Fruit fly (Drosophila melanogaster) whole organism, embryonic: ENCODE measurements around the gene Desi.
A peak's percentile ranks its signal among the peaks of the same experiment; 100 is the strongest.

Experiments used
- Ada2b ChIP-seq: fragments of 200-800 bp; sonication (Bioruptor generic); IDR thresholded peaks from 2 replicates; pipeline ENCODE4 v1.3.6; 2022; ENCODE audit warnings: missing biosample characterization, missing genetic modification characterization
- Atf6 ChIP-seq: fragments of 200-800 bp; sonication (Bioruptor generic); IDR thresholded peaks from 2 replicates; pipeline ENCODE4 v1.3.6; 2022; ENCODE audit warnings: missing biosample characterization, missing genetic modification characterization
- CG10366 ChIP-seq: fragments of 200-800 bp; sonication (Bioruptor generic); IDR thresholded peaks from 2 replicates; pipeline ENCODE4 v1.3.6; 2022; ENCODE audit warnings: missing biosample characterization, missing genetic modification characterization
- CG10959 ChIP-seq: fragments of 200-800 bp; sonication (Bioruptor generic); IDR thresholded peaks from 2 replicates; pipeline ENCODE4 v1.3.6; 2022; ENCODE audit warnings: missing biosample characterization, missing genetic modification characterization
- CG1233 ChIP-seq: fragments of 200-800 bp; sonication (Bioruptor generic); optimal IDR thresholded peaks from 4 replicates; lab custom pipeline; 2018; ENCODE audit warnings: missing biosample characterization, mild to moderate bottlenecking, missing genetic modification characterization
- CG12942 ChIP-seq: fragments of 200-800 bp; sonication (Bioruptor generic); optimal IDR thresholded peaks from 3 replicates; lab custom pipeline; 2016; ENCODE audit warnings: missing biosample characterization, missing genetic modification characterization
- CG1529 ChIP-seq: fragments of 200-800 bp; sonication (Bioruptor generic); optimal IDR thresholded peaks from 3 replicates; lab custom pipeline; 2018; ENCODE audit warnings: missing biosample characterization, missing genetic modification characterization
- CG15514 ChIP-seq: fragments of 200-800 bp; sonication (Bioruptor generic); optimal IDR thresholded peaks from 3 replicates; lab custom pipeline; 2017; ENCODE audit warnings: missing biosample characterization, missing genetic modification characterization, mild to moderate bottlenecking, moderate library complexity, missing genetic modification reagents
- CG1603 ChIP-seq: fragments of 200-800 bp; sonication (Bioruptor generic); optimal IDR thresholded peaks from 2 replicates; lab custom pipeline; 2019; ENCODE audit warnings: missing biosample characterization, mild to moderate bottlenecking, missing genetic modification characterization, moderate library complexity
- CG17612 ChIP-seq: fragments of 200-800 bp; sonication (Bioruptor generic); IDR thresholded peaks from 2 replicates; pipeline ENCODE4 v1.3.6; 2022; ENCODE audit warnings: missing biosample characterization, missing genetic modification characterization
- CG18764 ChIP-seq: fragments of 200-800 bp; sonication (Bioruptor generic); optimal IDR thresholded peaks from 3 replicates; lab custom pipeline; 2016; ENCODE audit warnings: missing biosample characterization, missing genetic modification characterization
- CG2202 ChIP-seq: fragments of 200-800 bp; sonication (Bioruptor generic); optimal IDR thresholded peaks from 2 replicates; lab custom pipeline; 2018; ENCODE audit warnings: missing biosample characterization, mild to moderate bottlenecking, missing genetic modification characterization
- CG3407 ChIP-seq: fragments of 200-800 bp; sonication (Bioruptor generic); optimal IDR thresholded peaks from 2 replicates; lab custom pipeline; 2018; ENCODE audit warnings: missing biosample characterization, mild to moderate bottlenecking, missing genetic modification characterization
- CG3995 ChIP-seq: fragments of 200-800 bp; sonication (Bioruptor generic); optimal IDR thresholded peaks from 3 replicates; lab custom pipeline; 2016; ENCODE audit warnings: missing biosample characterization, missing genetic modification characterization
- CG8359 ChIP-seq: fragments of 200-800 bp; sonication (Bioruptor generic); optimal IDR thresholded peaks from 2 replicates; lab custom pipeline; 2017; ENCODE audit warnings: missing biosample characterization, mild to moderate bottlenecking, missing genetic modification characterization, borderline replicate concordance
- CG9215 ChIP-seq: fragments of 200-800 bp; sonication (Bioruptor generic); IDR thresholded peaks from 2 replicates; pipeline ENCODE4 v1.3.6; 2022; ENCODE audit warnings: missing biosample characterization, missing genetic modification characterization
- CG9727 ChIP-seq: fragments of 200-800 bp; sonication (Bioruptor generic); optimal IDR thresholded peaks from 3 replicates; lab custom pipeline; 2017; ENCODE audit warnings: missing biosample characterization, mild to moderate bottlenecking, missing genetic modification characterization
- CG9797 ChIP-seq: fragments of 200-800 bp; sonication (Bioruptor generic); optimal IDR thresholded peaks from 3 replicates; lab custom pipeline; 2018; ENCODE audit warnings: missing biosample characterization, mild to moderate bottlenecking, missing genetic modification characterization
- D ChIP-seq, 2 experiments: fragments of 200-800 bp in 1 of 2; fragments of >200 bp in 1 of 2; sonication (Bioruptor generic) in 1 of 2; optimal IDR thresholded peaks; 2 replicates in 1 of 2; 3 replicates in 1 of 2; lab custom pipeline; 2017; ENCODE audit warnings: mild to moderate bottlenecking in 1 of 2, missing biosample characterization in 1 of 2, missing genetic modification characterization in 1 of 2, missing genetic modification reagents in 1 of 2
- Deaf1 ChIP-seq: fragments of 200-800 bp; optimal IDR thresholded peaks from 3 replicates; lab custom pipeline; 2019; ENCODE audit warnings: missing biosample characterization, mild to moderate bottlenecking, missing genetic modification characterization, moderate library complexity
- Dip3 ChIP-seq: fragments of 200-800 bp; sonication (Bioruptor generic); optimal IDR thresholded peaks from 3 replicates; lab custom pipeline; 2016; ENCODE audit warnings: missing biosample characterization, missing genetic modification characterization
- Doc3 ChIP-seq: fragments of 200-800 bp; sonication (Bioruptor generic); IDR thresholded peaks from 3 replicates; pipeline ENCODE4 v1.3.6; 2022; ENCODE audit warnings: missing biosample characterization, missing genetic modification characterization; ENCODE audit not compliant: partially characterized antibody
- Ets65A ChIP-seq: fragments of 200-800 bp; sonication (Bioruptor generic); peaks from one replicate; lab custom pipeline; 2016; ENCODE audit warnings: missing biosample characterization, missing genetic modification characterization
- HmgZ ChIP-seq: fragments of 200-800 bp; sonication (Bioruptor generic); optimal IDR thresholded peaks from 2 replicates; lab custom pipeline; 2018; ENCODE audit warnings: missing biosample characterization, mild to moderate bottlenecking, missing genetic modification characterization
- Hmr ChIP-seq: fragments of 200-800 bp; sonication (Bioruptor generic); optimal IDR thresholded peaks from 3 replicates; lab custom pipeline; 2017; ENCODE audit warnings: mild to moderate bottlenecking, missing biosample characterization, missing genetic modification reagents, missing genetic modification characterization
- Hr78 ChIP-seq, 2 experiments: fragments of 200-800 bp in 1 of 2; fragments of >200 bp in 1 of 2; sonication (Bioruptor generic) in 1 of 2; optimal IDR thresholded peaks; 2 replicates each; lab custom pipeline; 2017 to 2019; ENCODE audit warnings: missing biosample characterization in 2 of 2, missing genetic modification characterization in 2 of 2, mild to moderate bottlenecking in 1 of 2, moderate library complexity in 1 of 2
- Kr ChIP-seq: fragments of 200-800 bp; sonication (Bioruptor generic); optimal IDR thresholded peaks from 2 replicates; lab custom pipeline; 2017; ENCODE audit warnings: missing biosample characterization, mild to moderate bottlenecking, missing genetic modification characterization
- MBD-R2 ChIP-seq: fragments of 200-800 bp; sonication (Bioruptor generic); IDR thresholded peaks from 2 replicates; pipeline ENCODE4 v1.3.6; 2022; ENCODE audit warnings: missing biosample characterization, missing genetic modification characterization
- Mes4 ChIP-seq: fragments of 200-800 bp; sonication (Bioruptor generic); optimal IDR thresholded peaks from 2 replicates; lab custom pipeline; 2016; ENCODE audit warnings: missing biosample characterization, missing genetic modification characterization
- NC2β ChIP-seq: fragments of 200-800 bp; sonication (Bioruptor generic); optimal IDR thresholded peaks from 2 replicates; lab custom pipeline; 2016; ENCODE audit warnings: missing biosample characterization, missing genetic modification characterization
- Ptx1 ChIP-seq: fragments of 200-800 bp; sonication (Bioruptor generic); IDR thresholded peaks from 2 replicates; pipeline ENCODE4 v1.3.6; 2022; ENCODE audit warnings: missing biosample characterization, missing genetic modification characterization
- Rx ChIP-seq: fragments of 200-800 bp; sonication (Bioruptor generic); IDR thresholded peaks from 2 replicates; pipeline ENCODE4 v1.3.6; 2022; ENCODE audit warnings: missing biosample characterization, missing genetic modification characterization
- Sin3A ChIP-seq: fragments of >200 bp; optimal IDR thresholded peaks from 2 replicates; lab custom pipeline; 2018
- Sox100B ChIP-seq: fragments of 200-800 bp; sonication (Bioruptor generic); optimal IDR thresholded peaks from 3 replicates; lab custom pipeline; 2018; ENCODE audit warnings: missing biosample characterization, mild to moderate bottlenecking, missing genetic modification characterization
- TFAM ChIP-seq: fragments of 200-800 bp; sonication (Bioruptor generic); optimal IDR thresholded peaks from 2 replicates; lab custom pipeline; 2017; ENCODE audit warnings: missing biosample characterization, missing genetic modification characterization, inconsistent platforms
- ap ChIP-seq: fragments of 200-800 bp; sonication (Bioruptor generic); IDR thresholded peaks from 2 replicates; pipeline ENCODE4 v1.3.6; 2022; ENCODE audit warnings: missing biosample characterization, missing genetic modification characterization
- bowl ChIP-seq: fragments of 200-800 bp; sonication (Bioruptor generic); IDR thresholded peaks from 2 replicates; pipeline ENCODE4 v1.3.6; 2022; ENCODE audit warnings: missing biosample characterization, missing genetic modification characterization
- caup ChIP-seq: fragments of 200-800 bp; sonication (Bioruptor generic); optimal IDR thresholded peaks from 3 replicates; lab custom pipeline; 2017; ENCODE audit warnings: missing biosample characterization, mild to moderate bottlenecking, missing genetic modification characterization, moderate library complexity; ENCODE audit not compliant: severe bottlenecking
- danr ChIP-seq: fragments of 200-800 bp; sonication (Bioruptor generic); IDR thresholded peaks from 2 replicates; pipeline ENCODE4 v1.3.6; 2022; ENCODE audit warnings: missing biosample characterization, missing genetic modification characterization
- nau ChIP-seq: fragments of 200-800 bp; sonication (Bioruptor generic); optimal IDR thresholded peaks from 3 replicates; lab custom pipeline; 2017; ENCODE audit warnings: missing biosample characterization, mild to moderate bottlenecking, missing genetic modification characterization, missing genetic modification reagents
- odd ChIP-seq: fragments of 200-800 bp; sonication (Bioruptor generic); optimal IDR thresholded peaks from 2 replicates; lab custom pipeline; 2017; ENCODE audit warnings: missing biosample characterization, mild to moderate bottlenecking, missing genetic modification characterization
- pan ChIP-seq, 4 experiments: fragments of >200 bp in 3 of 4; fragments of 200-800 bp in 1 of 4; sonication (Bioruptor generic) in 1 of 4; optimal IDR thresholded peaks in 3 of 4; IDR thresholded peaks in 1 of 4; 2 replicates each; pipeline versions ENCODE4 v1.3.6 to Lab custom; 2017 to 2022; ENCODE audit warnings: missing biosample characterization in 2 of 4, missing genetic modification characterization in 2 of 4, mixed read lengths in 1 of 4
- ranshi ChIP-seq: fragments of 200-800 bp; sonication (Bioruptor generic); IDR thresholded peaks from 2 replicates; pipeline ENCODE4 v1.3.6; 2022; ENCODE audit warnings: missing biosample characterization, missing genetic modification characterization
- shn ChIP-seq: fragments of 200-800 bp; sonication (Bioruptor generic); optimal IDR thresholded peaks from 3 replicates; lab custom pipeline; 2016; ENCODE audit warnings: missing biosample characterization, missing genetic modification characterization
- ssp ChIP-seq: fragments of 200-800 bp; sonication (Bioruptor generic); IDR thresholded peaks from 2 replicates; pipeline ENCODE4 v1.3.6; 2022; ENCODE audit warnings: missing biosample characterization, missing genetic modification characterization
- tio ChIP-seq: fragments of 200-800 bp; sonication (Bioruptor generic); optimal IDR thresholded peaks from 2 replicates; lab custom pipeline; 2017; ENCODE audit warnings: missing biosample characterization, missing genetic modification characterization, inconsistent platforms
- trem ChIP-seq: fragments of 200-800 bp; optimal IDR thresholded peaks from 3 replicates; lab custom pipeline; 2019; ENCODE audit warnings: missing biosample characterization, mild to moderate bottlenecking, missing genetic modification characterization, moderate library complexity
- unc-4 ChIP-seq: fragments of 200-800 bp; sonication (Bioruptor generic); IDR thresholded peaks from 2 replicates; pipeline ENCODE4 v1.3.6; 2022; ENCODE audit warnings: missing biosample characterization, missing genetic modification characterization; ENCODE audit not compliant: partially characterized antibody
- zen2 ChIP-seq: fragments of 200-800 bp; sonication (Bioruptor generic); IDR thresholded peaks from 3 replicates; pipeline ENCODE4 v1.3.6; 2022; ENCODE audit warnings: missing biosample characterization, missing genetic modification characterization; ENCODE audit not compliant: partially characterized antibody
- zfh2 ChIP-seq: fragments of 200-800 bp; sonication (Bioruptor generic); optimal IDR thresholded peaks from 2 replicates; lab custom pipeline; 2016; ENCODE audit warnings: missing biosample characterization, missing genetic modification characterization

Gene Desi

DNA sequence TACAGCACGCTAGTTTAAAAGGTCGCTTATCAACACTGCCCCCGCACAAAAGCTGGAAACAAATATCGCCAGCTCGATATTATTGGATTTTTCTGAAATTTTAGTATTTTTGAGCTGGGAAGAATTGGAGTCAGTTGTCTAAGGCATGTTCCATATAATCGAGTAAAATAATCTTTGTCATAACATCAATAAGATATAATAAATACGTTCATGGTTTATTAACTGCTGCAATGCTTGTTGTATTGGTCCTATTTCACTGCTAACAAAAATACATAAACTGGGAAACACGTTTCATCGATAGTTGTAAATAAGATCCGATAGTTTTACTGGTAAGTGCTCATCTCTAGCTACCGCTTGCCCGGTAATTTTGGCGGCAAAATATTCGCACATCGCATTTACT lies 8.8 kb downstream of the Desi start, which contains the start of the genes Art1 and Mcm5 (continued):
- peak; percentile 75; the same call in 2 of the 3 replicates for TF ChIP-seq zen2 (GFP tag; lab: Robert Waterston, UW)
- TF ChIP-seq Dip3 (GFP tag; lab: Kevin White, UChicago) = peak; percentile 85
- TF ChIP-seq CG3407 (GFP tag; lab: Kevin White, UChicago) = no peak
- peak; percentile 42 for TF ChIP-seq ssp
- no peak for TF ChIP-seq Atf6
- TF ChIP-seq Deaf1 (tag; lab: Kevin White, UChicago) = no peak
- TF ChIP-seq Doc3 = peak; percentile 96
- TF ChIP-seq CG3995 (GFP tag; lab: Kevin White, UChicago) = peak; percentile 84
- peak; percentile 18 for TF ChIP-seq CG1233 (GFP tag; lab: Kevin White, UChicago)
- peak; percentile 52 for TF ChIP-seq shn (GFP tag; lab: Kevin White, UChicago)
- no peak for TF ChIP-seq Ada2b (GFP tag; lab: Robert Waterston, UW)
- TF ChIP-seq Ets65A (GFP tag; lab: Kevin White, UChicago) = peak; percentile 90
- no peak for TF ChIP-seq CG17612
- TF ChIP-seq bowl (GFP tag; lab: Robert Waterston, UW) = no peak
- TF ChIP-seq CG15514 (GFP tag; lab: Kevin White, UChicago) = peak; percentile 90
- TF ChIP-seq CG9215 = peak; percentile 24; the same call in 1 of the 2 replicates
- TF ChIP-seq CG2202 (tag; lab: Kevin White, UChicago) = no peak
- peak; percentile 77 for TF ChIP-seq zfh2 (GFP tag; lab: Kevin White, UChicago)
- peak; percentile 77 for TF ChIP-seq trem (tag; lab: Kevin White, UChicago)
- peak; percentile 59 for TF ChIP-seq CG9727 (GFP tag; lab: Kevin White, UChicago)
- peak; percentile 27 for TF ChIP-seq CG18764 (GFP tag; lab: Kevin White, UChicago)
- TF ChIP-seq Sox100B = peak; percentile 8
- peak; percentile 72 for TF ChIP-seq MBD-R2 (GFP tag; lab: Robert Waterston, UW)
- TF ChIP-seq Mes4 = peak; percentile 17
- no peak for TF ChIP-seq CG1529
- no peak for TF ChIP-seq ranshi (GFP tag; lab: Robert Waterston, UW)
- no peak for TF ChIP-seq nau (GFP tag; lab: Kevin White, UChicago)
- TF ChIP-seq caup = no peak
- no peak for TF ChIP-seq tio (GFP tag; lab: Kevin White, UChicago)
- TF ChIP-seq pan (optimal IDR thresholded peaks at IDR 0.05; lab: Kevin White, UChicago) = no peak
- TF ChIP-seq pan (GFP tag; optimal IDR thresholded peaks at IDR 0.05 in 1 of 2, IDR thresholded peaks at IDR 0.05 in 1 of 2) = no peak
- no peak for TF ChIP-seq CG10366 (GFP tag; lab: Robert Waterston, UW)
- TF ChIP-seq TFAM (GFP tag; lab: Kevin White, UChicago) = no peak
- peak; percentile 92 for TF ChIP-seq unc-4
- TF ChIP-seq Hr78 (GFP tag; optimal IDR thresholded peaks at IDR 0.05; lab: Kevin White, UChicago) = no peak
- no peak for TF ChIP-seq Hmr (GFP tag; lab: Kevin White, UChicago)
- TF ChIP-seq Rx (GFP tag; lab: Robert Waterston, UW) = no peak
- peak; percentile 38 for TF ChIP-seq NC2β (GFP tag; lab: Kevin White, UChicago)
- no peak for TF ChIP-seq CG8359 (GFP tag; lab: Kevin White, UChicago)
- no peak for TF ChIP-seq danr (GFP tag; lab: Robert Waterston, UW)
- no peak for TF ChIP-seq CG10959 (GFP tag; lab: Robert Waterston, UW)
- peak; percentile 99 for TF ChIP-seq Sin3A (lab: Kevin White, UChicago)
- TF ChIP-seq D (optimal IDR thresholded peaks at IDR 0.05; lab: Kevin White, UChicago) = no peak
- no peak for TF ChIP-seq D (GFP tag; optimal IDR thresholded peaks at IDR 0.05; lab: Kevin White, UChicago)
- no peak for TF ChIP-seq ap (GFP tag; lab: Robert Waterston, UW)
- no peak for TF ChIP-seq Kr
- peak; percentile 89 for TF ChIP-seq CG9797
- peak; percentile 49 for TF ChIP-seq HmgZ (tag; lab: Kevin White, UChicago)
- TF ChIP-seq CG1603 (tag; lab: Kevin White, UChicago) = peak; percentile 26
- TF ChIP-seq CG12942 (GFP tag; lab: Kevin White, UChicago) = no peak
- no peak for TF ChIP-seq Ptx1 (GFP tag; lab: Robert Waterston, UW)
- no peak for TF ChIP-seq odd (GFP tag; lab: Kevin White, UChicago)
